Fruit fly (Drosophila melanogaster) whole organism, prepupa: ENCODE results near the gene Trmt61.

Experiments
- CG16779 ChIP-seq: fragments of 200-800 bp; sonication (Bioruptor generic); optimal IDR thresholded peaks from 3 replicates; lab custom pipeline; 2017; ENCODE audit warnings: missing biosample characterization, mild to moderate bottlenecking, missing genetic modification characterization
- OdsH ChIP-seq: fragments of 200-800 bp; sonication (Bioruptor generic); optimal IDR thresholded peaks from 3 replicates; lab custom pipeline; 2016; ENCODE audit warnings: missing biosample characterization, missing genetic modification characterization
- achi ChIP-seq: fragments of 200-800 bp; sonication (Bioruptor generic); optimal IDR thresholded peaks from 3 replicates; lab custom pipeline; 2016; ENCODE audit warnings: missing biosample characterization, missing genetic modification characterization
- fd85E ChIP-seq: fragments of 200-800 bp; sonication (Bioruptor generic); optimal IDR thresholded peaks from 3 replicates; lab custom pipeline; 2016; ENCODE audit warnings: missing biosample characterization, missing genetic modification characterization

DNA sequence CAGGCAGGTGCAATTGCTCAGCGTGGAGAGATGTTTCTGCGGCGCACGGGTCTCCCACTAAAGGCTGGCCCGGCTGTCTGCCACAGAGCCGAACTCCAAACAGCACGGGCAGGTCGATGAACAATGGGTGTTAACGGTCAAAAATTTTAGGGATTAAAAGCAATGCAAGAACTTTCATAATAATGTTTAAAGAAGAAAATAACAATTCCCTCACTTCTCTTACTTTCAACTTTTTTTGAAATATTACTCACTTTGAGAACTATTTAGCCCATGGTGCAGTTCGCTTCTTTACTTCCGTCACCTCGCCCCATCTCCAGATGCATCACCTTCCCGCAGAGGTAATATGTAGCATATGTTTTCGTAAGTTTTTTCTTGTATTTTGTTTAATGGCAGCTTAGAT lies 13.2 kb downstream of the Trmt61 start:
- TF ChIP-seq CG16779 (tag; lab: Kevin White, UChicago) (peak; percentile 51), achi (GFP tag; lab: Kevin White, UChicago) (peak; percentile 80), OdsH (peak; percentile 81), fd85E (GFP tag; lab: Kevin White, UChicago) (peak; percentile 31)
